Fruit fly (Drosophila melanogaster) whole organism, adult: ENCODE results near the gene HGTX.

Source experiments
- CG11617 ChIP-seq: fragments of 200-800 bp; sonication (Bioruptor generic); optimal IDR thresholded peaks from 2 replicates; lab custom pipeline; 2017; ENCODE audit warnings: mild to moderate bottlenecking, missing biosample characterization, missing genetic modification reagents, missing genetic modification characterization
- CG12768 ChIP-seq: fragments of 200-800 bp; sonication (Bioruptor generic); optimal IDR thresholded peaks from 2 replicates; lab custom pipeline; 2017; ENCODE audit warnings: missing biosample characterization, missing genetic modification characterization, mild to moderate bottlenecking, moderate library complexity, missing genetic modification reagents
- CG14711 ChIP-seq: fragments of 200-800 bp; sonication (Bioruptor generic); optimal IDR thresholded peaks from 2 replicates; lab custom pipeline; 2018; ENCODE audit warnings: missing biosample characterization, mild to moderate bottlenecking, missing genetic modification characterization, moderate library complexity
- CG1620 ChIP-seq: fragments of 200-800 bp; sonication (Bioruptor generic); optimal IDR thresholded peaks from 2 replicates; lab custom pipeline; 2016; ENCODE audit warnings: missing biosample characterization, missing genetic modification characterization
- CG33017 ChIP-seq: fragments of 200-800 bp; sonication (Bioruptor generic); optimal IDR thresholded peaks from 2 replicates; lab custom pipeline; 2018; ENCODE audit warnings: missing biosample characterization, mild to moderate bottlenecking, missing genetic modification characterization, moderate library complexity
- CG5204 ChIP-seq: fragments of 200-800 bp; sonication (Bioruptor generic); optimal IDR thresholded peaks from 2 replicates; lab custom pipeline; 2016; ENCODE audit warnings: missing biosample characterization, missing genetic modification characterization
- CG7045 ChIP-seq: fragments of 200-800 bp; sonication (Bioruptor generic); optimal IDR thresholded peaks from 2 replicates; lab custom pipeline; 2017; ENCODE audit warnings: missing biosample characterization, mild to moderate bottlenecking, missing genetic modification characterization
- CG7101 ChIP-seq: fragments of 200-800 bp; sonication (Bioruptor generic); optimal IDR thresholded peaks from 2 replicates; lab custom pipeline; 2018; ENCODE audit warnings: missing biosample characterization, mild to moderate bottlenecking, missing genetic modification characterization, moderate library complexity
- Clk ChIP-seq: fragments of 200-800 bp; sonication (Bioruptor generic); optimal IDR thresholded peaks from 2 replicates; lab custom pipeline; 2017; ENCODE audit warnings: missing biosample characterization, missing genetic modification characterization
- Crg-1 ChIP-seq: fragments of 200-800 bp; sonication (Bioruptor generic); optimal IDR thresholded peaks from 2 replicates; lab custom pipeline; 2016; ENCODE audit warnings: missing biosample characterization, missing genetic modification characterization
- Hr96 ChIP-seq: fragments of 200-800 bp; sonication (Bioruptor generic); optimal IDR thresholded peaks from 2 replicates; lab custom pipeline; 2016; ENCODE audit warnings: missing biosample characterization, missing genetic modification characterization
- Mnt ChIP-seq: fragments of 200-800 bp; sonication (Bioruptor generic); optimal IDR thresholded peaks from 2 replicates; lab custom pipeline; 2016; ENCODE audit warnings: missing biosample characterization, mild to moderate bottlenecking, missing genetic modification characterization
- bab1 ChIP-seq: fragments of 200-800 bp; sonication (Bioruptor generic); optimal IDR thresholded peaks from 3 replicates; lab custom pipeline; 2019; ENCODE audit warnings: missing biosample characterization, mild to moderate bottlenecking, missing genetic modification characterization, moderate library complexity
- cic ChIP-seq: fragments of 200-800 bp; sonication (Bioruptor generic); optimal IDR thresholded peaks from 2 replicates; lab custom pipeline; 2017; ENCODE audit warnings: missing biosample characterization, mild to moderate bottlenecking, missing genetic modification characterization, moderate library complexity
- cnc ChIP-seq, 2 experiments: fragments of >200 bp; optimal IDR thresholded peaks; 2 replicates each; lab custom pipeline; 2017
- kay ChIP-seq: fragments of 200-800 bp; sonication (Bioruptor generic); peaks from one replicate; lab custom pipeline; 2016; ENCODE audit warnings: missing biosample characterization, missing genetic modification characterization, borderline replicate concordance
- ovo ChIP-seq: fragments of 200-800 bp; sonication (Bioruptor generic); optimal IDR thresholded peaks from 2 replicates; lab custom pipeline; 2016; ENCODE audit warnings: missing biosample characterization, missing genetic modification characterization
- pad ChIP-seq: fragments of 200-800 bp; sonication (Bioruptor generic); optimal IDR thresholded peaks from 3 replicates; lab custom pipeline; 2017; ENCODE audit warnings: missing biosample characterization, missing genetic modification characterization, mild to moderate bottlenecking, moderate library complexity, missing genetic modification reagents
- tj ChIP-seq: fragments of 200-800 bp; sonication (Bioruptor generic); optimal IDR thresholded peaks from 3 replicates; lab custom pipeline; 2017; ENCODE audit warnings: missing biosample characterization, mild to moderate bottlenecking, missing genetic modification characterization, moderate library complexity
- toe ChIP-seq: fragments of 200-800 bp; sonication (Bioruptor generic); optimal IDR thresholded peaks from 2 replicates; lab custom pipeline; 2016; ENCODE audit warnings: missing biosample characterization, missing genetic modification characterization

The HGTX gene

DNA sequence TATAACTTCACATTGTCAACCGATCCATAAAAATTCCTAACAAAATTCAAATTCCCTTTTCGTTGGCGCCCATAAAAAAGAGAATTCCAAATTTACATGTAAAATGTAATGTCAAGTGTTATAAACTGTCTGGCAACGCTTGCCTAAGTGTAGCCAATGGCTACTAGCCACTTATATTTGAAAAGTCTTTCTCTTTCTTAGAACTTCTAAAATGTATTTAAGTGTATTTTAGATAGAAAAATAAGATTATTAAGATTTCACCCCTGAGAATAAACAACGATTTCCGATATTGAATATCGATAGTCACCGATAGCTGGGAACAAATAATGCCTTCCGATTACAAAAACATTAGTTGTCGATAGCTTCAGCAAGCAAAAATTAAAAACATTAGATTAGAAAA is 39.7 kb downstream of the HGTX start, which contains the start of gene CG34039:
Gene CG34039, plus strand, starts transcription at position 342 of the 400 bp plus-strand sequence.
- no peak for TF ChIP-seq Crg-1 (GFP tag; lab: Kevin White, UChicago)
- TF ChIP-seq bab1 (GFP tag; lab: Kevin White, UChicago) = peak; percentile 36
- TF ChIP-seq kay (GFP tag; lab: Kevin White, UChicago) = peak; percentile 82
- no peak for TF ChIP-seq toe
- TF ChIP-seq CG11617 (GFP tag; lab: Kevin White, UChicago) = no peak

DNA sequence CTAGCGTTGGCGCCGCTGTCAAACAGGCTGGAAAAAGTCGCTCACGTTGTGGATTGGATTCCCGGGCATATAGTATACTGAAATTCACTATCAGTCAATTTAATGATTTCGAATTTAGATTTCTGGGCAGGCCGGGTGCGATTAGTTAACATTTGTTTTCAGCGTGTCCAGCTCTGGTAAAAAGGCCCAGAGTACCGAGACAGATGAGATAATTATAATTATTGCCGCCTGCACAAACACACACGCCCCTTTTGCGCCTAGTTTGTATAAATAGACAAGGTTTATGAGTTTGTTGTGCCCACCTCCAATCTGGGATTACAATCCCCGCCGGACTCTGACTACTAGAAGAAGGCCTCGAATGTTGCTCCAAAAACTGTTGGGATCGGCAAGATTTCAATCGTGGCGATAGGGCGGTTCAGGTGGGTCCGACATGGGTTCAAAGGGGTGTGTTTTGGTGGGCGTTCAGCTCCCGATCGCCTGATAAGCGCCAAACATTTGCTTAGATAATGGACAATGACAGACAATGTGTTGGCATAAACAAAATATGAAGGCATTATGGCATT is 40.3 kb downstream of the HGTX start:
- no peak for TF ChIP-seq CG14711 (tag; lab: Kevin White, UChicago)
- no peak for TF ChIP-seq ovo (GFP tag; lab: Kevin White, UChicago)
- TF ChIP-seq Hr96 (GFP tag; lab: Kevin White, UChicago) = no peak
- no peak for TF ChIP-seq CG1620 (GFP tag; lab: Kevin White, UChicago)
- no peak for TF ChIP-seq toe
- TF ChIP-seq pad (GFP tag; lab: Kevin White, UChicago) = no peak
- no peak for TF ChIP-seq cnc (optimal IDR thresholded peaks at IDR 0.05; lab: Kevin White, UChicago)
- TF ChIP-seq CG7045 = no peak
- TF ChIP-seq bab1 (GFP tag; lab: Kevin White, UChicago) = no peak
- no peak for TF ChIP-seq Mnt
- peak; percentile 82 for TF ChIP-seq cic (GFP tag; lab: Kevin White, UChicago)
- no peak for TF ChIP-seq CG7101 (tag; lab: Kevin White, UChicago)
- TF ChIP-seq Clk = no peak
- TF ChIP-seq Crg-1 (GFP tag; lab: Kevin White, UChicago) = no peak
- TF ChIP-seq CG33017 (tag; lab: Kevin White, UChicago) = no peak
- peak; percentile 64 for TF ChIP-seq tj
- TF ChIP-seq CG11617 (GFP tag; lab: Kevin White, UChicago) = no peak
- peak; percentile 42 for TF ChIP-seq kay (GFP tag; lab: Kevin White, UChicago)
- no peak for TF ChIP-seq CG5204
- no peak for TF ChIP-seq CG12768 (GFP tag; lab: Kevin White, UChicago)

DNA sequence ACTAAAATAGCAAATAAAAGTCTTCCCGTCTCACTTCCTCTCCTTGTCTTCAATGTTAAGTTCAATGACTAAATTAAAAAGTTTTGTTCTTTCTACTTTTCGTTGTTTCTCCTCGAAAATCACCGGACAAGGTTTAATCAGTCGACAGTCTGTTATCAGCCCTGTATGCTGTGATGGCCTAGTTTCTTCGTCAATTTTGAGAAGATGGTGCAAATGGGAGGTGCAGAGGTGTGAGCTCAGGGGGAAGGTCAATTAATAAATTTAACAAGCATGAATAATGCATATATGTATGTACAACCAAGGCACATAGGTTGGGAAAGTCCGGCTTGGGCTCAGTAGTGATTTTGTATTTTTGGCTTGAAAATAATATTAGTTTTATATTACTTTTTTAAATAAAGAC is 41.3 kb downstream of the HGTX start:
- TF ChIP-seq CG7101 (tag; lab: Kevin White, UChicago) = no peak

DNA sequence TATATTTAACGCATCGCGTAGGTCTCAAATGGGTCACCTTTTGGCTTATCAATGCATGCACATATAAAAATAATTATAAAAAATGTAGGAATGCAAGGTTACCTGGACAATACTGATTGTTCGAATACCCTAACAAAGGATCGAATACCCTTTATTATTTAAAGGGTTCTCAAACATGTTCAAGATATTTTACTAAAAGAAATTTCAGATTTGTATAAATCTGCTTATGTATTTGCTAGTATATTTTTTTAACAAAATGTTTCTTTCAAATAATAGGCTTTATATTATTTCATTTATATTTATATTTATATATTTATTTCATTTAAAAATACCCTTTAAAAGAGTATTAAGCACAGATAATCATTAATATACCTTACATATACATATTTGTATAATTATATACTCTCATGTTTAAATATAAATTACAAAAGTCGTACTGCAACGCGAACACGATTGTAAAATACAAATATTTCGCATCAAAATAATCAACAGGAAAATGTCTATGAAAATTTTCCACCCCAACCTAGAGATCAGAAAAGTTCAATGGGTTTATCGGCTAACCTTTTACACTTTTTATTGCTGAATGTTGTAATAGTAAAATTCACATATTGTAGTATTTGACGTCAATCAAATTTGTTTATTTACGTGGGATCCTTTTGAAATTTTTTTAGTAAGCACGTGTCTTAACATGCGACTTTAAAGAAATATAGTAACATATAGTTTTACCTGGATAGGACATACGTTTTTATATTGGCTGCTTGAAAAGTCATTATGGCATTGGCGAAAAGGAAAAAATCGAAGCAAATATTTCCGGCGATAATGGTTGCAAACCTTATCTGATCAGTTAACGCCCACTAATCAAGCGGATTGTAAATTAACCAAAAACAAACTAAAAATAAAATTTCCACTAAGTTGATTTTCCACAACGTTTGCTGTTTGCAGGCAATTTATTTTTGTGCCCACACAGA is 42.3 kb downstream of the HGTX start:
- TF ChIP-seq cic (GFP tag; lab: Kevin White, UChicago) = peak; percentile 73
- TF ChIP-seq ovo (GFP tag; lab: Kevin White, UChicago) = no peak
- no peak for TF ChIP-seq pad (GFP tag; lab: Kevin White, UChicago)
- TF ChIP-seq CG11617 (GFP tag; lab: Kevin White, UChicago) = no peak
- no peak for TF ChIP-seq Hr96 (GFP tag; lab: Kevin White, UChicago)
- TF ChIP-seq CG33017 (tag; lab: Kevin White, UChicago) = peak; percentile 77
- TF ChIP-seq CG1620 (GFP tag; lab: Kevin White, UChicago) = no peak
- TF ChIP-seq toe = no peak
- TF ChIP-seq Clk = no peak
- TF ChIP-seq tj = no peak
- no peak for TF ChIP-seq Crg-1 (GFP tag; lab: Kevin White, UChicago)
- TF ChIP-seq CG5204 = no peak
- TF ChIP-seq CG14711 (tag; lab: Kevin White, UChicago) = peak; percentile 38
- TF ChIP-seq bab1 (GFP tag; lab: Kevin White, UChicago) = no peak
- peak; percentile 57 for TF ChIP-seq CG7101 (tag; lab: Kevin White, UChicago)
- no peak for TF ChIP-seq CG12768 (GFP tag; lab: Kevin White, UChicago)
- TF ChIP-seq Mnt = no peak
- peak; percentile 88 for TF ChIP-seq kay (GFP tag; lab: Kevin White, UChicago)

DNA sequence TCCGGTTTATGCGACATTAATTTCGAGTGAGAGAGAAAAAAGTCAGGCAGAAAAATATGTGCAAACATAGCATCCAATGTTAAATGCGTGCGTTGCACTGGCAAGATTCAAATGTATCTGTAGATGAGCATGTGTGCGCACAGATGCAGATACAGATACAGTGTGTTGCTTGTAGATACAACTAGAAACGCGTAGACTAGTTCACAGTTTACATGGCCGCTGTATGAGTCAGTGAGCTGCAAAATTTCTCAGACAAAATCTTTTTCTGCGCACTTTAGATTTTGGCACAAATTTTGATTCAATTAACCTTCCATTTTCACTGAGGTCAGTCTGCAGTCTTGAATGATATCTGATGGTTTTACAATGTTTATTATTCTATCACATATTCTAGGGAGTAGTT is 43.2 kb downstream of the HGTX start:
- no peak for TF ChIP-seq Hr96 (GFP tag; lab: Kevin White, UChicago)
- TF ChIP-seq tj = peak; percentile 23

- TF ChIP-seq toe (no peak), CG5204 (no peak), CG11617 (GFP tag; lab: Kevin White, UChicago) (peak; percentile 0), CG33017 (tag; lab: Kevin White, UChicago) (no peak), tj (peak; percentile 12), CG12768 (GFP tag; lab: Kevin White, UChicago) (no peak), CG7101 (tag; lab: Kevin White, UChicago) (peak; percentile 18), kay (GFP tag; lab: Kevin White, UChicago) (no peak), CG7045 (peak; percentile 27), Mnt (peak; percentile 48), bab1 (GFP tag; lab: Kevin White, UChicago) (peak; percentile 3), cic (GFP tag; lab: Kevin White, UChicago) (peak; percentile 86), pad (GFP tag; lab: Kevin White, UChicago) (no peak), cnc (optimal IDR thresholded peaks at IDR 0.05; lab: Kevin White, UChicago) (no peak), Clk (no peak), CG1620 (GFP tag; lab: Kevin White, UChicago) (no peak), Crg-1 (GFP tag; lab: Kevin White, UChicago) (peak; percentile 59), ovo (GFP tag; lab: Kevin White, UChicago) (no peak), CG14711 (tag; lab: Kevin White, UChicago) (peak; percentile 17), Hr96 (GFP tag; lab: Kevin White, UChicago) (peak; percentile 26)
Measured at dm6 chr3L:14555052-14555451, 44.3 kb downstream of the HGTX start.
